Worm (Caenorhabditis elegans): ENCODE data around the gene nhr-39.

ce11 chrV:9287460-9287859 is 15.7 kb upstream of the nhr-39 start, which contains the start of gene lron-2:
- TF ChIP-seq flt-1 (GFP tag; IDR thresholded peaks at IDR 0.05), result no peak
- no peak for TF ChIP-seq F13C5.2 (tag; optimal IDR thresholded peaks at IDR 0.05)
- TF ChIP-seq ceh-13 (GFP tag; optimal IDR thresholded peaks at IDR 0.05), result no peak
- TF ChIP-seq hmbx-1 (tag; optimal IDR thresholded peaks at IDR 0.05), result no peak
- TF ChIP-seq ama-1 (optimal IDR thresholded peaks at IDR 0.05), result no peak
- no peak for TF ChIP-seq B0310.2 (tag; optimal IDR thresholded peaks at IDR 0.05)
- TF ChIP-seq tbx-37 (GFP tag; conservative IDR thresholded peaks at IDR 0.05), result no peak
- TF ChIP-seq ceh-36 (tag; optimal IDR thresholded peaks at IDR 0.05), result no peak
- no peak for TF ChIP-seq ets-7 (tag; optimal IDR thresholded peaks at IDR 0.05)
- TF ChIP-seq hmg-4 (GFP tag; optimal IDR thresholded peaks at IDR 0.05), result no peak

Data from whole organism, early embryonic.